Worm (Caenorhabditis elegans) whole organism, late embryonic: ENCODE data around the gene T09A5.5.

ENCODE experiments used
- C38D4.7 ChIP-seq: fragments of 200-800 bp; sonication (Bioruptor generic); optimal IDR thresholded peaks from 2 replicates; lab custom pipeline; 2018; ENCODE audit warnings: mild to moderate bottlenecking, missing genetic modification characterization, moderate library complexity, missing compliant biosample characterization
- K02D7.2 ChIP-seq: sonication (generic microtip); optimal IDR thresholded peaks from 2 replicates; lab custom pipeline; 2017; ENCODE audit warnings: mild to moderate bottlenecking, missing genetic modification characterization, missing compliant biosample characterization
- ama-1 ChIP-seq: fragments of 150-350 bp; optimal IDR thresholded peaks from 2 replicates; lab custom pipeline; 2014
- ceh-30 ChIP-seq: fragments of 150-350 bp; optimal IDR thresholded peaks from 2 replicates; lab custom pipeline; 2014; ENCODE audit warnings: missing biosample characterization, missing genetic modification characterization
- elt-2 ChIP-seq: sonication (generic microtip); optimal IDR thresholded peaks from 2 replicates; lab custom pipeline; 2016; ENCODE audit warnings: missing genetic modification reagents, missing genetic modification characterization, missing compliant biosample characterization
- ets-4 ChIP-seq: sonication (generic microtip); optimal IDR thresholded peaks from 2 replicates; lab custom pipeline; 2016; ENCODE audit warnings: missing genetic modification characterization, missing compliant biosample characterization
- fkh-10 ChIP-seq: fragments of 150-350 bp; optimal IDR thresholded peaks from 2 replicates; lab custom pipeline; 2014; ENCODE audit warnings: missing biosample characterization, missing genetic modification reagents, missing genetic modification characterization
- rnt-1 ChIP-seq: sonication (generic microtip); optimal IDR thresholded peaks from 2 replicates; lab custom pipeline; 2016; ENCODE audit warnings: missing genetic modification characterization, missing compliant biosample characterization
- unc-42 ChIP-seq: sonication (generic microtip); optimal IDR thresholded peaks from 2 replicates; lab custom pipeline; 2016; ENCODE audit warnings: missing genotype, missing genetic modification characterization, missing compliant biosample characterization

DNA sequence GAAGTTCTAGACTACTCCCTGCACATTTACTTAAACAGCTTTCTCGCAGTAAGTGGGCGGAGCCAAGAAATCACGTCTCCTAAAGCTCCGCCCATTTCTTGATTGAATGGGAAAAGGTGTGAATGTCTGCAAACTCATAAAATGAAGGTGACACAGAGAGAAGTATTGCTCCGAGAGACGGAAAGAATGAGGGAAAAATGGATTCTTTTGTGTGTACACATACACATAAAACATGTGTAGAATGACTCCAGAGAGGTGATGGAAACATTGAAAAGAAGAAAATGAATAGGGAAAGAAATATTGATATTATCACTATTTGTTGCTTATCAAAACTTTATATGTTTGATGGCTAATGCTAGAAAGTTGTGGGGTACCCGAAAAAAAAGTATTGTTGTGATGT, 2.1 kb downstream of the T09A5.5 start:
- TF ChIP-seq ceh-30 (tag; lab: Kevin White, UChicago), result no peak
- no peak for TF ChIP-seq C38D4.7 (GFP tag; lab: Kevin White, UChicago)
- no peak for TF ChIP-seq fkh-10 (GFP tag; lab: Kevin White, UChicago)
- TF ChIP-seq rnt-1 (tag; lab: Kevin White, UChicago), result no peak
- no peak for TF ChIP-seq K02D7.2 (tag; lab: Kevin White, UChicago)
- TF ChIP-seq ets-4 (tag; lab: Kevin White, UChicago), result no peak
- TF ChIP-seq elt-2 (tag; lab: Kevin White, UChicago), result no peak
- no peak for TF ChIP-seq ama-1 (lab: Kevin White, UChicago)
- no peak for TF ChIP-seq unc-42 (tag; lab: Kevin White, UChicago)
